Worm (Caenorhabditis elegans) whole organism, L2 larva: ENCODE results near the gene F43G6.17.

Experiments
- C34F6.9 ChIP-seq: fragments of 150-350 bp; optimal IDR thresholded peaks from 2 replicates; lab custom pipeline; 2014; ENCODE audit warnings: missing biosample characterization, missing genetic modification characterization
- F13H6.1 ChIP-seq: sonication (generic microtip); optimal IDR thresholded peaks from 2 replicates; lab custom pipeline; 2016; ENCODE audit warnings: missing genetic modification characterization, missing compliant biosample characterization
- R02D3.7 ChIP-seq: fragments of 150-350 bp; optimal IDR thresholded peaks from 2 replicates; lab custom pipeline; 2014; ENCODE audit warnings: missing biosample characterization, missing genetic modification characterization
- Y55F3AM.14 ChIP-seq: fragments of 200-800 bp; sonication (Bioruptor generic); optimal IDR thresholded peaks from 2 replicates; lab custom pipeline; 2018; ENCODE audit warnings: mild to moderate bottlenecking, missing genetic modification characterization, missing compliant biosample characterization
- ZK546.5 ChIP-seq: sonication (generic microtip); optimal IDR thresholded peaks from 2 replicates; lab custom pipeline; 2017; ENCODE audit warnings: missing biosample characterization, missing genetic modification characterization
- alr-1 ChIP-seq: fragments of 150-350 bp; optimal IDR thresholded peaks from 2 replicates; lab custom pipeline; 2014; ENCODE audit warnings: missing biosample characterization, missing genetic modification characterization
- aly-2 ChIP-seq: fragments of 150-350 bp; optimal IDR thresholded peaks from 2 replicates; lab custom pipeline; 2014; ENCODE audit warnings: missing biosample characterization, missing genetic modification characterization
- ama-1 ChIP-seq: fragments of 150-350 bp; optimal IDR thresholded peaks from 2 replicates; lab custom pipeline; 2018; ENCODE audit warnings: inconsistent platforms
- blmp-1 ChIP-seq: sonication (generic microtip); optimal IDR thresholded peaks from 2 replicates; lab custom pipeline; 2017; ENCODE audit warnings: missing genetic modification characterization, mild to moderate bottlenecking, missing compliant biosample characterization, antibody characterized with exemption, moderate library complexity; ENCODE audit not compliant: insufficient read depth
- ceh-16 ChIP-seq: fragments of 150-350 bp; optimal IDR thresholded peaks from 2 replicates; lab custom pipeline; 2014; ENCODE audit warnings: missing biosample characterization, missing genetic modification characterization
- ceh-82 ChIP-seq: fragments of 150-350 bp; optimal IDR thresholded peaks from 2 replicates; lab custom pipeline; 2014; ENCODE audit warnings: missing biosample characterization, missing genetic modification characterization
- crh-2 ChIP-seq: sonication (generic microtip); optimal IDR thresholded peaks from 2 replicates; lab custom pipeline; 2017; ENCODE audit warnings: missing biosample characterization, missing genetic modification characterization
- dmd-4 ChIP-seq: sonication (generic microtip); optimal IDR thresholded peaks from 2 replicates; lab custom pipeline; 2017; ENCODE audit warnings: missing biosample characterization, missing genetic modification characterization
- egl-27 ChIP-seq: sonication (generic microtip); optimal IDR thresholded peaks from 3 replicates; lab custom pipeline; 2017; ENCODE audit warnings: missing biosample characterization, missing genetic modification reagents, missing genetic modification characterization
- elt-1 ChIP-seq: fragments of 150-350 bp; optimal IDR thresholded peaks from 2 replicates; lab custom pipeline; 2014; ENCODE audit warnings: missing biosample characterization, missing genetic modification characterization
- elt-3 ChIP-seq: sonication (generic microtip); optimal IDR thresholded peaks from 2 replicates; lab custom pipeline; 2017; ENCODE audit warnings: missing biosample characterization, missing genetic modification characterization
- fos-1 ChIP-seq: fragments of 150-350 bp; optimal IDR thresholded peaks from 2 replicates; lab custom pipeline; 2014; ENCODE audit warnings: missing biosample characterization, missing genetic modification characterization
- gmeb-1 ChIP-seq: fragments of 150-350 bp; optimal IDR thresholded peaks from 2 replicates; lab custom pipeline; 2014; ENCODE audit warnings: missing biosample characterization, missing genetic modification characterization
- lin-11 ChIP-seq: fragments of 150-350 bp; sonication (generic microtip); optimal IDR thresholded peaks from 2 replicates; lab custom pipeline; 2014; ENCODE audit warnings: missing biosample characterization, missing genetic modification characterization, inconsistent platforms, mixed read lengths
- lin-13 ChIP-seq: fragments of 150-350 bp; optimal IDR thresholded peaks from 2 replicates; lab custom pipeline; 2014; ENCODE audit warnings: missing biosample characterization, missing genetic modification reagents, missing genetic modification characterization
- lin-39 ChIP-seq: fragments of 150-350 bp; optimal IDR thresholded peaks from 2 replicates; lab custom pipeline; 2014; ENCODE audit warnings: missing biosample characterization, missing genetic modification reagents, missing genetic modification characterization
- lsy-2 ChIP-seq, 2 experiments: fragments of 150-350 bp in 1 of 2; sonication (generic microtip) in 1 of 2; optimal IDR thresholded peaks; 2 replicates each; lab custom pipeline; 2014 to 2017; ENCODE audit warnings: missing biosample characterization in 2 of 2, missing genetic modification characterization in 2 of 2
- mab-5 ChIP-seq: fragments of 150-350 bp; optimal IDR thresholded peaks from 2 replicates; lab custom pipeline; 2014; ENCODE audit warnings: missing biosample characterization, missing genetic modification characterization
- mbf-1 ChIP-seq: sonication (generic microtip); optimal IDR thresholded peaks from 2 replicates; lab custom pipeline; 2017; ENCODE audit warnings: missing biosample characterization, missing genetic modification characterization
- mdl-1 ChIP-seq, 2 experiments: fragments of 150-350 bp in 1 of 2; sonication (generic microtip) in 1 of 2; optimal IDR thresholded peaks; 2 replicates each; lab custom pipeline; 2017; ENCODE audit warnings: missing biosample characterization in 2 of 2, missing genetic modification characterization in 2 of 2
- nhr-10 ChIP-seq: sonication (generic microtip); optimal IDR thresholded peaks from 2 replicates; lab custom pipeline; 2017; ENCODE audit warnings: missing biosample characterization, missing genetic modification characterization
- nhr-11 ChIP-seq: fragments of 150-350 bp; optimal IDR thresholded peaks from 2 replicates; lab custom pipeline; 2014; ENCODE audit warnings: missing biosample characterization, missing genetic modification characterization
- nhr-12 ChIP-seq: fragments of 150-350 bp; optimal IDR thresholded peaks from 2 replicates; lab custom pipeline; 2014; ENCODE audit warnings: missing biosample characterization, missing genetic modification characterization
- nhr-129 ChIP-seq: fragments of 150-350 bp; optimal IDR thresholded peaks from 2 replicates; lab custom pipeline; 2014; ENCODE audit warnings: missing biosample characterization, missing genetic modification characterization
- nhr-21 ChIP-seq: fragments of 150-350 bp; optimal IDR thresholded peaks from 2 replicates; lab custom pipeline; 2014; ENCODE audit warnings: missing biosample characterization, missing genetic modification characterization
- nhr-23 ChIP-seq: fragments of 150-350 bp; optimal IDR thresholded peaks from 2 replicates; lab custom pipeline; 2014; ENCODE audit warnings: missing biosample characterization, missing genetic modification reagents, missing genetic modification characterization
- nhr-237 ChIP-seq: fragments of 150-350 bp; optimal IDR thresholded peaks from 2 replicates; lab custom pipeline; 2014; ENCODE audit warnings: missing biosample characterization, missing genetic modification characterization
- nhr-25 ChIP-seq: fragments of 150-350 bp; sonication (generic microtip); optimal IDR thresholded peaks from 3 replicates; lab custom pipeline; 2014; ENCODE audit warnings: missing biosample characterization, missing genetic modification characterization
- nhr-6 ChIP-seq: fragments of 150-350 bp; optimal IDR thresholded peaks from 2 replicates; lab custom pipeline; 2014; ENCODE audit warnings: missing biosample characterization, missing genetic modification characterization
- nhr-77 ChIP-seq: fragments of 150-350 bp; optimal IDR thresholded peaks from 2 replicates; lab custom pipeline; 2014; ENCODE audit warnings: missing biosample characterization, missing genetic modification characterization
- peb-1 ChIP-seq: fragments of 150-350 bp; optimal IDR thresholded peaks from 2 replicates; lab custom pipeline; 2014; ENCODE audit warnings: missing biosample characterization, missing genetic modification characterization
- sem-4 ChIP-seq: fragments of 150-350 bp; optimal IDR thresholded peaks from 2 replicates; lab custom pipeline; 2014; ENCODE audit warnings: missing biosample characterization, missing genetic modification reagents, missing genetic modification characterization
- skn-1 ChIP-seq: sonication (generic microtip); optimal IDR thresholded peaks from 2 replicates; lab custom pipeline; 2017; ENCODE audit warnings: missing biosample characterization, missing genetic modification characterization
- sma-3 ChIP-seq: sonication (generic microtip); optimal IDR thresholded peaks from 2 replicates; lab custom pipeline; 2016; ENCODE audit warnings: missing genetic modification reagents, missing genetic modification characterization, missing compliant biosample characterization
- sma-9 ChIP-seq, 2 experiments: fragments of 150-350 bp in 1 of 2; sonication (generic microtip) in 1 of 2; optimal IDR thresholded peaks; 2 replicates each; lab custom pipeline; 2014 to 2016; ENCODE audit warnings: missing genetic modification characterization in 2 of 2, mild to moderate bottlenecking in 1 of 2, missing biosample characterization in 1 of 2, missing compliant biosample characterization in 1 of 2, missing genetic modification reagents in 1 of 2, moderate library complexity in 1 of 2
- snpc-4 ChIP-seq: fragments of 150-350 bp; optimal IDR thresholded peaks from 2 replicates; lab custom pipeline; 2014; ENCODE audit warnings: missing biosample characterization, missing genetic modification characterization
- unc-39 ChIP-seq: fragments of 150-350 bp; optimal IDR thresholded peaks from 2 replicates; lab custom pipeline; 2014; ENCODE audit warnings: missing biosample characterization, missing genetic modification characterization
- unc-55 ChIP-seq: fragments of 150-350 bp; sonication (generic microtip); optimal IDR thresholded peaks from 3 replicates; lab custom pipeline; 2014; ENCODE audit warnings: missing biosample characterization, missing genetic modification reagents, missing genetic modification characterization
- unc-62 ChIP-seq: fragments of 150-350 bp; optimal IDR thresholded peaks from 2 replicates; lab custom pipeline; 2014; ENCODE audit warnings: missing biosample characterization, missing genetic modification reagents, missing genetic modification characterization
- zag-1 ChIP-seq: fragments of 150-350 bp; optimal IDR thresholded peaks from 2 replicates; lab custom pipeline; 2014; ENCODE audit warnings: missing biosample characterization, missing genetic modification characterization
- ztf-1 ChIP-seq: fragments of 200-800 bp; sonication (Bioruptor generic); conservative IDR thresholded peaks from 2 replicates; pipeline ENCODE4 v1.3.6; 2022; ENCODE audit warnings: missing genetic modification characterization, missing compliant biosample characterization
- ztf-11 ChIP-seq: sonication (generic microtip); optimal IDR thresholded peaks from 2 replicates; lab custom pipeline; 2017; ENCODE audit warnings: missing biosample characterization, missing genetic modification characterization
- ztf-4 ChIP-seq: fragments of 150-350 bp; optimal IDR thresholded peaks from 2 replicates; lab custom pipeline; 2014; ENCODE audit warnings: missing biosample characterization, missing genetic modification characterization

The F43G6.17 gene

ce11 chrII:11759277-11759676, 43.3 kb upstream of the F43G6.17 start, which contains the start of the genes F44E5.4 and F44E5.5 (continued):
- TF ChIP-seq nhr-21 (tag; lab: Kevin White, UChicago) (peak; percentile 21), R02D3.7 (tag; lab: Kevin White, UChicago) (peak; percentile 21), sem-4 (tag; lab: Kevin White, UChicago) (peak; percentile 79), ceh-82 (tag; lab: Kevin White, UChicago) (peak; percentile 5), egl-27 (tag; lab: Kevin White, UChicago) (peak; percentile 88)

ce11 chrII:11761806-11762512, 40.6 kb upstream of the F43G6.17 start:
- no peak for TF ChIP-seq sma-9 (GFP tag; optimal IDR thresholded peaks at IDR 0.05; lab: Kevin White, UChicago)
- TF ChIP-seq sma-9 (tag; optimal IDR thresholded peaks at IDR 0.05; lab: Kevin White, UChicago), result no peak
- no peak for TF ChIP-seq zag-1 (tag; lab: Kevin White, UChicago)
- TF ChIP-seq unc-62 (GFP tag; lab: Kevin White, UChicago), result no peak
- no peak for TF ChIP-seq dmd-4 (tag; lab: Kevin White, UChicago)
- 0 out of 2 replicates have a peak, but pooled peaks have one; percentile 51 for TF ChIP-seq ztf-1
- TF ChIP-seq mbf-1 (tag; lab: Kevin White, UChicago), result no peak
- no peak for TF ChIP-seq nhr-237 (tag; lab: Kevin White, UChicago)
- no peak for TF ChIP-seq nhr-25 (tag; lab: Kevin White, UChicago)
- no peak for TF ChIP-seq aly-2
- TF ChIP-seq F13H6.1 (tag; lab: Kevin White, UChicago), result no peak
- TF ChIP-seq C34F6.9 (tag; lab: Kevin White, UChicago), result peak; percentile 93
- no peak for TF ChIP-seq lin-11 (tag; lab: Kevin White, UChicago)
- no peak for TF ChIP-seq nhr-6 (tag; lab: Kevin White, UChicago)
- TF ChIP-seq gmeb-1 (tag; lab: Kevin White, UChicago), result no peak
- TF ChIP-seq nhr-23 (tag; lab: Kevin White, UChicago), result no peak
- no peak for TF ChIP-seq fos-1
- no peak for TF ChIP-seq ceh-82 (tag; lab: Kevin White, UChicago)
- TF ChIP-seq Y55F3AM.14 (GFP tag; lab: Kevin White, UChicago), result no peak
- TF ChIP-seq skn-1 (tag; lab: Kevin White, UChicago), result peak; percentile 89
- no peak for TF ChIP-seq alr-1 (tag; lab: Kevin White, UChicago)
- TF ChIP-seq lsy-2 (tag; optimal IDR thresholded peaks at IDR 0.05; lab: Kevin White, UChicago), result peak in 1 of 2 experiments; percentile 89
- peak; percentile 62 for TF ChIP-seq snpc-4 (tag; lab: Kevin White, UChicago)
- no peak for TF ChIP-seq blmp-1 (tag; lab: Kevin White, UChicago)
- no peak for TF ChIP-seq nhr-129
- TF ChIP-seq peb-1 (tag; lab: Kevin White, UChicago), result no peak
- peak; percentile 48 for TF ChIP-seq crh-2
- peak; percentile 89 for TF ChIP-seq sem-4 (tag; lab: Kevin White, UChicago)
- TF ChIP-seq egl-27 (tag; lab: Kevin White, UChicago), result no peak
- no peak for TF ChIP-seq mdl-1 (tag; optimal IDR thresholded peaks at IDR 0.05; lab: Kevin White, UChicago)
- no peak for TF ChIP-seq nhr-77 (tag; lab: Kevin White, UChicago)
- TF ChIP-seq ZK546.5 (tag; lab: Kevin White, UChicago), result no peak
- no peak for TF ChIP-seq elt-1 (tag; lab: Kevin White, UChicago)
- no peak for TF ChIP-seq nhr-10 (tag; lab: Kevin White, UChicago)
- TF ChIP-seq ama-1 (lab: Kevin White, UChicago), result peak; percentile 99
- TF ChIP-seq nhr-21 (tag; lab: Kevin White, UChicago), result no peak
- peak; percentile 93 for TF ChIP-seq ztf-4
- no peak for TF ChIP-seq elt-3
- TF ChIP-seq lin-39 (tag; lab: Kevin White, UChicago), result no peak
- no peak for TF ChIP-seq R02D3.7 (tag; lab: Kevin White, UChicago)
- peak; percentile 69 for TF ChIP-seq unc-55 (GFP tag; lab: Kevin White, UChicago)
- TF ChIP-seq mab-5 (tag; lab: Kevin White, UChicago), result no peak
- TF ChIP-seq unc-39, result no peak
- TF ChIP-seq nhr-12 (tag; lab: Kevin White, UChicago), result peak; percentile 53
- TF ChIP-seq nhr-11 (tag; lab: Kevin White, UChicago), result no peak
- peak; percentile 82 for TF ChIP-seq lin-13
- TF ChIP-seq ztf-11, result no peak
- TF ChIP-seq ceh-16, result no peak
- TF ChIP-seq sma-3, result no peak
